Fruit fly (Drosophila melanogaster): Measurements from ENCODE around the gene CG13068.

DNA sequence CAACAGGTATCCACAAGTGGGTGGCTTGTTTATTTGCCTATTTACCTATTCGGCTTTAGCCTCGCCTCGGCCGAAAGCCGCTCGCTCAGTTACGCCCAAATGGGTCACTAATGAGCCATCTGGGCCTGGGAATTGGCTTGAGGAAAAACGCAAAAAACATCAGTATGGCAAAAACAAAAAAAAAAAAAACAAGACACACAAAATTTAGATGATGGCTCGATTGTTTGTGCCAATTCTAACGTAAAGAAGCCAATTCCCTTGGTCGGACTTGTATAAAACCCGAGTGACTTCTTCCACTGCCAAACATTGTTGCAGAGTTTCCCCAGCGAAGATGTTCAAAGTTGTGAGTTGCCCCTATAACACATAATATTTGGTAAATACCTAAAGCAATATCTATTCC is 32.0 kb downstream of the CG13068 start, which contains the start of gene CG4982:
- TF ChIP-seq Pdp1 (GFP tag; optimal IDR thresholded peaks at IDR 0.05) = no peak
- no peak for TF ChIP-seq CG7745 (tag; optimal IDR thresholded peaks at IDR 0.05)
- no peak for TF ChIP-seq lola (GFP tag; optimal IDR thresholded peaks at IDR 0.05)
- TF ChIP-seq pzg (GFP tag; optimal IDR thresholded peaks at IDR 0.05) = no peak
- no peak for TF ChIP-seq slp2 (GFP tag; optimal IDR thresholded peaks at IDR 0.05)
- TF ChIP-seq HLHmδ (GFP tag; optimal IDR thresholded peaks at IDR 0.05) = no peak
- no peak for TF ChIP-seq Mes4 (GFP tag; optimal IDR thresholded peaks at IDR 0.05)
- TF ChIP-seq NFAT (GFP tag; IDR thresholded peaks at IDR 0.05) = no peak
